Fruit fly (Drosophila melanogaster) whole organism, embryonic: ENCODE data around the gene CG12106.

Experiments
- ATbp ChIP-seq: fragments of 200-800 bp; sonication (Bioruptor generic); optimal IDR thresholded peaks from 2 replicates; lab custom pipeline; 2017; ENCODE audit warnings: missing biosample characterization, mild to moderate bottlenecking, missing genetic modification characterization, missing genetic modification reagents
- Bgb ChIP-seq: fragments of 200-800 bp; sonication (Bioruptor generic); IDR thresholded peaks from 2 replicates; pipeline ENCODE4 v1.3.6; 2022; ENCODE audit warnings: missing biosample characterization, missing genetic modification characterization; ENCODE audit not compliant: partially characterized antibody
- CG11247 ChIP-seq: fragments of 200-800 bp; sonication (Bioruptor generic); IDR thresholded peaks from 2 replicates; pipeline ENCODE4 v1.3.6; 2022; ENCODE audit warnings: missing biosample characterization, missing genetic modification characterization
- CG12071 ChIP-seq: fragments of 200-800 bp; sonication (Bioruptor generic); optimal IDR thresholded peaks from 3 replicates; lab custom pipeline; 2018; ENCODE audit warnings: missing biosample characterization, mild to moderate bottlenecking, missing genetic modification characterization
- CG12942 ChIP-seq: fragments of 200-800 bp; sonication (Bioruptor generic); optimal IDR thresholded peaks from 3 replicates; lab custom pipeline; 2016; ENCODE audit warnings: missing biosample characterization, missing genetic modification characterization
- CG13424 ChIP-seq: fragments of 200-800 bp; sonication (Bioruptor generic); optimal IDR thresholded peaks from 2 replicates; lab custom pipeline; 2019; ENCODE audit warnings: missing biosample characterization, mild to moderate bottlenecking, missing genetic modification characterization, moderate library complexity
- CG14050 ChIP-seq: fragments of 200-800 bp; sonication (Bioruptor generic); IDR thresholded peaks from 3 replicates; pipeline ENCODE4 v1.3.6; 2022; ENCODE audit warnings: missing biosample characterization, missing genetic modification characterization
- CG14441 ChIP-seq: fragments of 200-800 bp; sonication (Bioruptor generic); IDR thresholded peaks from 2 replicates; pipeline ENCODE4 v1.3.6; 2022; ENCODE audit warnings: missing biosample characterization, missing genetic modification characterization
- CG15011 ChIP-seq: fragments of 200-800 bp; sonication (Bioruptor generic); optimal IDR thresholded peaks from 3 replicates; lab custom pipeline; 2018; ENCODE audit warnings: missing biosample characterization, mild to moderate bottlenecking, missing genetic modification characterization
- CG1529 ChIP-seq: fragments of 200-800 bp; sonication (Bioruptor generic); optimal IDR thresholded peaks from 3 replicates; lab custom pipeline; 2018; ENCODE audit warnings: missing biosample characterization, missing genetic modification characterization
- CG1647 ChIP-seq: fragments of 200-800 bp; sonication (Bioruptor generic); optimal IDR thresholded peaks from 3 replicates; lab custom pipeline; 2016; ENCODE audit warnings: missing biosample characterization, missing genetic modification characterization
- CG18599 ChIP-seq: fragments of 200-800 bp; sonication (Bioruptor generic); optimal IDR thresholded peaks from 3 replicates; lab custom pipeline; 2017; ENCODE audit warnings: missing biosample characterization, missing genetic modification characterization, mild to moderate bottlenecking, moderate library complexity, missing genetic modification reagents
- CG2202 ChIP-seq: fragments of 200-800 bp; sonication (Bioruptor generic); optimal IDR thresholded peaks from 2 replicates; lab custom pipeline; 2018; ENCODE audit warnings: missing biosample characterization, mild to moderate bottlenecking, missing genetic modification characterization
- CG2712 ChIP-seq: fragments of 200-800 bp; optimal IDR thresholded peaks from 3 replicates; lab custom pipeline; 2019; ENCODE audit warnings: missing biosample characterization, mild to moderate bottlenecking, missing genetic modification characterization, moderate library complexity
- CG30403 ChIP-seq: fragments of 200-800 bp; sonication (Bioruptor generic); optimal IDR thresholded peaks from 3 replicates; lab custom pipeline; 2016; ENCODE audit warnings: missing biosample characterization, missing genetic modification characterization
- CG30431 ChIP-seq: fragments of 200-800 bp; sonication (Bioruptor generic); optimal IDR thresholded peaks from 2 replicates; lab custom pipeline; 2017; ENCODE audit warnings: missing biosample characterization, missing genetic modification characterization
- CG34422 ChIP-seq: fragments of 200-800 bp; sonication (Bioruptor generic); IDR thresholded peaks from 3 replicates; pipeline ENCODE4 v1.3.6; 2022; ENCODE audit warnings: missing biosample characterization, missing genetic modification characterization
- CG4282 ChIP-seq: fragments of 200-800 bp; sonication (Bioruptor generic); optimal IDR thresholded peaks from 2 replicates; lab custom pipeline; 2016; ENCODE audit warnings: missing biosample characterization, missing genetic modification characterization
- CG6175 ChIP-seq: fragments of 200-800 bp; sonication (Bioruptor generic); IDR thresholded peaks from 3 replicates; pipeline ENCODE4 v1.3.6; 2022; ENCODE audit warnings: missing biosample characterization, missing genetic modification characterization
- CG7786 ChIP-seq: fragments of 200-800 bp; sonication (Bioruptor generic); optimal IDR thresholded peaks from 2 replicates; lab custom pipeline; 2016; ENCODE audit warnings: missing biosample characterization, missing genetic modification characterization
- CG7839 ChIP-seq: fragments of 200-800 bp; sonication (Bioruptor generic); optimal IDR thresholded peaks from 3 replicates; lab custom pipeline; 2018; ENCODE audit warnings: missing biosample characterization, mild to moderate bottlenecking, missing genetic modification characterization, moderate library complexity
- CG7928 ChIP-seq: fragments of 200-800 bp; sonication (Bioruptor generic); optimal IDR thresholded peaks from 2 replicates; lab custom pipeline; 2017; ENCODE audit warnings: missing biosample characterization, mild to moderate bottlenecking, missing genetic modification characterization
- CG8944 ChIP-seq: fragments of 200-800 bp; sonication (Bioruptor generic); optimal IDR thresholded peaks from 3 replicates; lab custom pipeline; 2016; ENCODE audit warnings: missing biosample characterization, missing genetic modification characterization
- Dll ChIP-seq: fragments of 200-800 bp; sonication (Bioruptor generic); IDR thresholded peaks from 4 replicates; pipeline ENCODE4 v1.3.6; 2022; ENCODE audit warnings: missing biosample characterization, missing genetic modification characterization; ENCODE audit not compliant: partially characterized antibody
- E2f2 ChIP-seq: fragments of 200-800 bp; sonication (Bioruptor generic); IDR thresholded peaks from 2 replicates; pipeline ENCODE4 v1.3.6; 2022; ENCODE audit warnings: missing biosample characterization, missing genetic modification characterization
- Gug ChIP-seq: fragments of 200-800 bp; sonication (Bioruptor generic); IDR thresholded peaks from 4 replicates; pipeline ENCODE4 v1.3.6; 2022; ENCODE audit warnings: missing biosample characterization, missing genetic modification characterization
- Kr ChIP-seq: fragments of 200-800 bp; sonication (Bioruptor generic); optimal IDR thresholded peaks from 2 replicates; lab custom pipeline; 2017; ENCODE audit warnings: missing biosample characterization, mild to moderate bottlenecking, missing genetic modification characterization
- MTF-1 ChIP-seq: fragments of 200-800 bp; sonication (Bioruptor generic); optimal IDR thresholded peaks from 2 replicates; lab custom pipeline; 2018; ENCODE audit warnings: missing biosample characterization, mild to moderate bottlenecking, missing genetic modification characterization, borderline replicate concordance
- Optix ChIP-seq: fragments of 200-800 bp; sonication (Bioruptor generic); IDR thresholded peaks from 3 replicates; pipeline ENCODE4 v1.3.6; 2022; ENCODE audit warnings: missing biosample characterization, missing genetic modification characterization
- Pdp1 ChIP-seq, 2 experiments: fragments of 200-800 bp; sonication (Bioruptor generic); optimal IDR thresholded peaks; 3 replicates each; lab custom pipeline; 2016; ENCODE audit warnings: missing biosample characterization in 2 of 2, missing genetic modification characterization in 2 of 2, mild to moderate bottlenecking in 1 of 2, moderate library complexity in 1 of 2
- Sin3A ChIP-seq: fragments of >200 bp; optimal IDR thresholded peaks from 2 replicates; lab custom pipeline; 2018
- btn ChIP-seq: fragments of 200-800 bp; sonication (Bioruptor generic); optimal IDR thresholded peaks from 2 replicates; lab custom pipeline; 2016; ENCODE audit warnings: missing biosample characterization, missing genetic modification characterization
- caup ChIP-seq: fragments of 200-800 bp; sonication (Bioruptor generic); optimal IDR thresholded peaks from 3 replicates; lab custom pipeline; 2017; ENCODE audit warnings: missing biosample characterization, mild to moderate bottlenecking, missing genetic modification characterization, moderate library complexity; ENCODE audit not compliant: severe bottlenecking
- crc ChIP-seq: fragments of 200-800 bp; sonication (Bioruptor generic); optimal IDR thresholded peaks from 2 replicates; lab custom pipeline; 2016; ENCODE audit warnings: missing biosample characterization, missing genetic modification characterization
- eve ChIP-seq, 2 experiments: fragments of >200 bp; optimal IDR thresholded peaks; 2 replicates each; lab custom pipeline; 2017; ENCODE audit warnings: missing biosample characterization in 2 of 2, missing genetic modification characterization in 2 of 2
- fru ChIP-seq: fragments of >200 bp; optimal IDR thresholded peaks from 2 replicates; lab custom pipeline; 2017
- luna ChIP-seq: fragments of 200-800 bp; sonication (Bioruptor generic); optimal IDR thresholded peaks from 2 replicates; lab custom pipeline; 2016; ENCODE audit warnings: missing biosample characterization, missing genetic modification characterization
- odd ChIP-seq: fragments of 200-800 bp; sonication (Bioruptor generic); optimal IDR thresholded peaks from 2 replicates; lab custom pipeline; 2017; ENCODE audit warnings: missing biosample characterization, mild to moderate bottlenecking, missing genetic modification characterization
- pan ChIP-seq, 4 experiments: fragments of >200 bp in 3 of 4; fragments of 200-800 bp in 1 of 4; sonication (Bioruptor generic) in 1 of 4; optimal IDR thresholded peaks in 3 of 4; IDR thresholded peaks in 1 of 4; 2 replicates each; pipeline versions ENCODE4 v1.3.6 to Lab custom; 2017 to 2022; ENCODE audit warnings: missing biosample characterization in 2 of 4, missing genetic modification characterization in 2 of 4, mixed read lengths in 1 of 4
- prd ChIP-seq, 3 experiments: fragments of >200 bp in 2 of 3; fragments of 200-800 bp in 1 of 3; sonication (Bioruptor generic) in 1 of 3; optimal IDR thresholded peaks in 2 of 3; IDR thresholded peaks in 1 of 3; 2 replicates in 2 of 3; 3 replicates in 1 of 3; pipeline versions ENCODE4 v1.3.6 to Lab custom; 2017 to 2022; ENCODE audit warnings: missing biosample characterization in 1 of 3, missing genetic modification characterization in 1 of 3
- ranshi ChIP-seq: fragments of 200-800 bp; sonication (Bioruptor generic); IDR thresholded peaks from 2 replicates; pipeline ENCODE4 v1.3.6; 2022; ENCODE audit warnings: missing biosample characterization, missing genetic modification characterization
- salm ChIP-seq: fragments of 200-800 bp; sonication (Bioruptor generic); optimal IDR thresholded peaks from 2 replicates; lab custom pipeline; 2018; ENCODE audit warnings: missing biosample characterization, mild to moderate bottlenecking, missing genetic modification characterization
- scrt ChIP-seq: fragments of 200-800 bp; sonication (Bioruptor generic); optimal IDR thresholded peaks from 2 replicates; lab custom pipeline; 2018; ENCODE audit warnings: missing biosample characterization, mild to moderate bottlenecking, missing genetic modification characterization, moderate library complexity
- sna ChIP-seq: fragments of 200-800 bp; sonication (Bioruptor generic); IDR thresholded peaks from 2 replicates; pipeline ENCODE4 v1.3.6; 2022; ENCODE audit warnings: missing biosample characterization, missing genetic modification characterization; ENCODE audit not compliant: partially characterized antibody
- sob ChIP-seq: fragments of 200-800 bp; sonication (Bioruptor generic); IDR thresholded peaks from 2 replicates; pipeline ENCODE4 v1.3.6; 2022; ENCODE audit warnings: missing biosample characterization, missing genetic modification characterization
- stc ChIP-seq: fragments of 200-800 bp; sonication (Bioruptor generic); IDR thresholded peaks from 2 replicates; pipeline ENCODE4 v1.3.6; 2022; ENCODE audit warnings: missing biosample characterization, missing genetic modification characterization
- stwl ChIP-seq: fragments of 200-800 bp; sonication (Bioruptor generic); optimal IDR thresholded peaks from 3 replicates; lab custom pipeline; 2018; ENCODE audit warnings: missing biosample characterization, mild to moderate bottlenecking, missing genetic modification characterization, moderate library complexity
- trem ChIP-seq: fragments of 200-800 bp; optimal IDR thresholded peaks from 3 replicates; lab custom pipeline; 2019; ENCODE audit warnings: missing biosample characterization, mild to moderate bottlenecking, missing genetic modification characterization, moderate library complexity
- twi ChIP-seq: fragments of 200-800 bp; optimal IDR thresholded peaks from 2 replicates; lab custom pipeline; 2019; ENCODE audit warnings: missing biosample characterization, mild to moderate bottlenecking, missing genetic modification characterization, moderate library complexity
- z ChIP-seq: fragments of 200-800 bp; sonication (Bioruptor generic); IDR thresholded peaks from 3 replicates; pipeline ENCODE4 v1.3.6; 2022; ENCODE audit warnings: missing biosample characterization, missing genetic modification characterization
- zen2 ChIP-seq: fragments of 200-800 bp; sonication (Bioruptor generic); IDR thresholded peaks from 3 replicates; pipeline ENCODE4 v1.3.6; 2022; ENCODE audit warnings: missing biosample characterization, missing genetic modification characterization; ENCODE audit not compliant: partially characterized antibody

Gene CG12106

dm6 chrX:9161912-9162311 is 31.8 kb upstream of the CG12106 start, which contains the start of the genes Zpr1 and CG44532 (continued):
- TF ChIP-seq CG4282 (GFP tag; lab: Kevin White, UChicago) (no peak), fru (lab: Kevin White, UChicago) (no peak), CG6175 (GFP tag; lab: Robert Waterston, UW) (no peak), sna (GFP tag; lab: Robert Waterston, UW) (peak; percentile 56; the same call in 1 of the 2 replicates), odd (GFP tag; lab: Kevin White, UChicago) (no peak), caup (no peak), twi (tag; lab: Kevin White, UChicago) (no peak), trem (no peak), CG11247 (GFP tag; lab: Robert Waterston, UW) (no peak), CG7839 (no peak), CG34422 (GFP tag; lab: Robert Waterston, UW) (no peak), CG18599 (GFP tag; lab: Kevin White, UChicago) (no peak), zen2 (GFP tag; lab: Robert Waterston, UW) (peak; percentile 20; the same call in 1 of the 3 replicates), CG8944 (GFP tag; lab: Kevin White, UChicago) (no peak), CG12942 (no peak), stwl (peak; percentile 24), stc (no peak), CG2712 (tag; lab: Kevin White, UChicago) (no peak), Optix (GFP tag; lab: Robert Waterston, UW) (no peak), CG7786 (GFP tag; lab: Kevin White, UChicago) (no peak), Dll (GFP tag; lab: Robert Waterston, UW) (peak; percentile 67), Kr (GFP tag; lab: Kevin White, UChicago) (no peak), ranshi (GFP tag; lab: Robert Waterston, UW) (no peak), CG1529 (GFP tag; lab: Kevin White, UChicago) (no peak), z (GFP tag; lab: Robert Waterston, UW) (no peak), luna (GFP tag; lab: Kevin White, UChicago) (no peak), Pdp1 (GFP tag; optimal IDR thresholded peaks at IDR 0.05; lab: Kevin White, UChicago) (no peak), ATbp (no peak), CG2202 (tag; lab: Kevin White, UChicago) (no peak), crc (GFP tag; lab: Kevin White, UChicago) (no peak), CG15011 (GFP tag; lab: Kevin White, UChicago) (no peak), pan (optimal IDR thresholded peaks at IDR 0.05; lab: Kevin White, UChicago) (no peak), pan (GFP tag; optimal IDR thresholded peaks at IDR 0.05 in 1 of 2, IDR thresholded peaks at IDR 0.05 in 1 of 2) (no peak), CG14441 (GFP tag; lab: Robert Waterston, UW) (no peak), Gug (no peak), CG12071 (no peak), salm (tag; lab: Kevin White, UChicago) (no peak), CG7928 (GFP tag; lab: Kevin White, UChicago) (no peak), Sin3A (lab: Kevin White, UChicago) (peak; percentile 19), CG1647 (GFP tag; lab: Kevin White, UChicago) (no peak), btn (no peak), CG30431 (GFP tag; lab: Kevin White, UChicago) (no peak), prd (optimal IDR thresholded peaks at IDR 0.05; lab: Kevin White, UChicago) (no peak), prd (GFP tag; IDR thresholded peaks at IDR 0.05; lab: Robert Waterston, UW) (no peak), sob (GFP tag; lab: Robert Waterston, UW) (no peak), eve (GFP tag; optimal IDR thresholded peaks at IDR 0.05; lab: Kevin White, UChicago) (no peak), E2f2 (GFP tag; lab: Robert Waterston, UW) (peak; percentile 73), Bgb (GFP tag; lab: Robert Waterston, UW) (peak; percentile 75), CG30403 (GFP tag; lab: Kevin White, UChicago) (no peak), CG13424 (no peak), CG14050 (GFP tag; lab: Robert Waterston, UW) (no peak), MTF-1 (GFP tag; lab: Kevin White, UChicago) (no peak), scrt (GFP tag; lab: Kevin White, UChicago) (no peak)
